Fruit fly (Drosophila melanogaster) whole organism, embryonic: ENCODE results near the gene Rh2.

ENCODE experiments used
- Aef1 ChIP-seq: fragments of 200-800 bp; sonication (Bioruptor generic); IDR thresholded peaks from 3 replicates; pipeline ENCODE4 v1.3.6; 2022; ENCODE audit warnings: missing biosample characterization, missing genetic modification characterization
- Atf3 ChIP-seq: fragments of 200-800 bp; sonication (Bioruptor generic); optimal IDR thresholded peaks from 3 replicates; lab custom pipeline; 2016; ENCODE audit warnings: missing biosample characterization, missing genetic modification characterization
- Awh ChIP-seq: fragments of 200-800 bp; sonication (Bioruptor generic); IDR thresholded peaks from 2 replicates; pipeline ENCODE4, ENCODE4 v1.3.6; 2022; ENCODE audit warnings: missing biosample characterization, missing genetic modification characterization
- BtbVII ChIP-seq: fragments of 200-800 bp; sonication (Bioruptor generic); optimal IDR thresholded peaks from 3 replicates; lab custom pipeline; 2017; ENCODE audit warnings: missing biosample characterization, mild to moderate bottlenecking, missing genetic modification characterization
- CG10321 ChIP-seq: fragments of 200-800 bp; sonication (Bioruptor generic); IDR thresholded peaks from 2 replicates; pipeline ENCODE4 v1.3.6; 2022; ENCODE audit warnings: missing biosample characterization, missing genetic modification characterization
- CG10431 ChIP-seq: fragments of 200-800 bp; sonication (Bioruptor generic); optimal IDR thresholded peaks from 3 replicates; lab custom pipeline; 2018; ENCODE audit warnings: missing biosample characterization, mild to moderate bottlenecking, missing genetic modification characterization
- CG12104 ChIP-seq: fragments of 200-800 bp; sonication (Bioruptor generic); optimal IDR thresholded peaks from 3 replicates; lab custom pipeline; 2016; ENCODE audit warnings: missing biosample characterization, missing genetic modification characterization
- CG13296 ChIP-seq: fragments of 200-800 bp; sonication (Bioruptor generic); optimal IDR thresholded peaks from 3 replicates; lab custom pipeline; 2018; ENCODE audit warnings: missing biosample characterization, mild to moderate bottlenecking, missing genetic modification characterization
- CG1603 ChIP-seq: fragments of 200-800 bp; sonication (Bioruptor generic); optimal IDR thresholded peaks from 2 replicates; lab custom pipeline; 2019; ENCODE audit warnings: missing biosample characterization, mild to moderate bottlenecking, missing genetic modification characterization, moderate library complexity
- CG18262 ChIP-seq: fragments of 200-800 bp; optimal IDR thresholded peaks from 3 replicates; lab custom pipeline; 2019; ENCODE audit warnings: missing biosample characterization, mild to moderate bottlenecking, missing genetic modification characterization, moderate library complexity
- CG18619 ChIP-seq: fragments of 200-800 bp; sonication (Bioruptor generic); optimal IDR thresholded peaks from 3 replicates; lab custom pipeline; 2017; ENCODE audit warnings: missing biosample characterization, mild to moderate bottlenecking, missing genetic modification characterization
- CG2678 ChIP-seq: fragments of 200-800 bp; sonication (Bioruptor generic); optimal IDR thresholded peaks from 3 replicates; lab custom pipeline; 2019; ENCODE audit warnings: missing biosample characterization, mild to moderate bottlenecking, missing genetic modification characterization, moderate library complexity
- CG30403 ChIP-seq: fragments of 200-800 bp; sonication (Bioruptor generic); optimal IDR thresholded peaks from 3 replicates; lab custom pipeline; 2016; ENCODE audit warnings: missing biosample characterization, missing genetic modification characterization
- CG3726 ChIP-seq: fragments of 200-800 bp; sonication (Bioruptor generic); IDR thresholded peaks from 3 replicates; pipeline ENCODE4, ENCODE4 v1.3.6; 2022; ENCODE audit warnings: missing biosample characterization, missing genetic modification characterization
- CG3838 ChIP-seq: fragments of 200-800 bp; sonication (Bioruptor generic); optimal IDR thresholded peaks from 3 replicates; lab custom pipeline; 2016; ENCODE audit warnings: missing biosample characterization, missing genetic modification characterization
- CG3847 ChIP-seq: fragments of 200-800 bp; sonication (Bioruptor generic); IDR thresholded peaks from 2 replicates; pipeline ENCODE4 v1.3.6; 2022; ENCODE audit warnings: missing biosample characterization, missing genetic modification characterization
- CG4360 ChIP-seq: fragments of 200-800 bp; sonication (Bioruptor generic); IDR thresholded peaks from 2 replicates; pipeline ENCODE4 v1.3.6; 2022; ENCODE audit warnings: missing biosample characterization, missing genetic modification characterization
- CG4707 ChIP-seq: fragments of 200-800 bp; sonication (Bioruptor generic); optimal IDR thresholded peaks from 2 replicates; lab custom pipeline; 2018; ENCODE audit warnings: missing biosample characterization, mild to moderate bottlenecking, missing genetic modification characterization, moderate library complexity
- CG4730 ChIP-seq: fragments of 200-800 bp; sonication (Bioruptor generic); IDR thresholded peaks from 2 replicates; pipeline ENCODE4 v1.3.6; 2022; ENCODE audit warnings: missing biosample characterization, missing genetic modification characterization
- CG6765 ChIP-seq: fragments of 200-800 bp; sonication (Bioruptor generic); optimal IDR thresholded peaks from 3 replicates; lab custom pipeline; 2017; ENCODE audit warnings: missing biosample characterization, mild to moderate bottlenecking, missing genetic modification characterization
- CG8944 ChIP-seq: fragments of 200-800 bp; sonication (Bioruptor generic); optimal IDR thresholded peaks from 3 replicates; lab custom pipeline; 2016; ENCODE audit warnings: missing biosample characterization, missing genetic modification characterization
- D19B ChIP-seq: fragments of 200-800 bp; sonication (Bioruptor generic); optimal IDR thresholded peaks from 2 replicates; lab custom pipeline; 2017; ENCODE audit warnings: missing biosample characterization, mild to moderate bottlenecking, missing genetic modification characterization
- Dp ChIP-seq: fragments of 200-800 bp; sonication (Bioruptor generic); optimal IDR thresholded peaks from 2 replicates; lab custom pipeline; 2018; ENCODE audit warnings: missing biosample characterization, mild to moderate bottlenecking, missing genetic modification characterization, moderate library complexity
- E2f1 ChIP-seq: fragments of 200-800 bp; sonication (Bioruptor generic); IDR thresholded peaks from 2 replicates; pipeline ENCODE4 v1.3.6; 2022; ENCODE audit warnings: missing biosample characterization, missing genetic modification characterization
- HHEX ChIP-seq: fragments of 200-800 bp; sonication (Bioruptor generic); optimal IDR thresholded peaks from 3 replicates; lab custom pipeline; 2017; ENCODE audit warnings: missing biosample characterization, mild to moderate bottlenecking, missing genetic modification characterization, missing genetic modification reagents
- Hmx ChIP-seq: fragments of 200-800 bp; sonication (Bioruptor generic); optimal IDR thresholded peaks from 2 replicates; lab custom pipeline; 2016; ENCODE audit warnings: missing biosample characterization, missing genetic modification characterization
- Lhr ChIP-seq: fragments of 200-800 bp; sonication (Bioruptor generic); optimal IDR thresholded peaks from 3 replicates; lab custom pipeline; 2017; ENCODE audit warnings: mild to moderate bottlenecking, missing biosample characterization, missing genetic modification reagents, missing genetic modification characterization
- Med ChIP-seq: fragments of 200-800 bp; sonication (Bioruptor generic); peaks from one replicate; lab custom pipeline; 2016; ENCODE audit warnings: missing biosample characterization, missing genetic modification characterization, mild to moderate bottlenecking, inconsistent platforms, moderate library complexity
- Meics ChIP-seq: fragments of 200-800 bp; sonication (Bioruptor generic); optimal IDR thresholded peaks from 2 replicates; lab custom pipeline; 2017; ENCODE audit warnings: missing biosample characterization, mild to moderate bottlenecking, missing genetic modification characterization
- NC2β ChIP-seq: fragments of 200-800 bp; sonication (Bioruptor generic); optimal IDR thresholded peaks from 2 replicates; lab custom pipeline; 2016; ENCODE audit warnings: missing biosample characterization, missing genetic modification characterization
- NK7.1 ChIP-seq: fragments of 200-800 bp; sonication (Bioruptor generic); optimal IDR thresholded peaks from 3 replicates; lab custom pipeline; 2016; ENCODE audit warnings: missing biosample characterization, missing genetic modification characterization
- Poxn ChIP-seq: fragments of 200-800 bp; sonication (Bioruptor generic); IDR thresholded peaks from 2 replicates; pipeline ENCODE4 v1.3.6; 2022; ENCODE audit warnings: missing biosample characterization, missing genetic modification characterization
- Rx ChIP-seq: fragments of 200-800 bp; sonication (Bioruptor generic); IDR thresholded peaks from 2 replicates; pipeline ENCODE4 v1.3.6; 2022; ENCODE audit warnings: missing biosample characterization, missing genetic modification characterization
- Side ChIP-seq: fragments of 200-800 bp; sonication (Bioruptor generic); optimal IDR thresholded peaks from 2 replicates; lab custom pipeline; 2016; ENCODE audit warnings: missing biosample characterization, missing genetic modification characterization
- Sin3A ChIP-seq: fragments of >200 bp; optimal IDR thresholded peaks from 2 replicates; lab custom pipeline; 2018
- al ChIP-seq: fragments of 200-800 bp; sonication (Bioruptor generic); IDR thresholded peaks from 2 replicates; pipeline ENCODE4 v1.3.6; 2022; ENCODE audit warnings: missing biosample characterization, missing genetic modification characterization
- bcd ChIP-seq: fragments of 200-800 bp; sonication (Bioruptor generic); optimal IDR thresholded peaks from 2 replicates; lab custom pipeline; 2017; ENCODE audit warnings: missing biosample characterization, mild to moderate bottlenecking, missing genetic modification characterization
- bowl ChIP-seq: fragments of 200-800 bp; sonication (Bioruptor generic); IDR thresholded peaks from 2 replicates; pipeline ENCODE4 v1.3.6; 2022; ENCODE audit warnings: missing biosample characterization, missing genetic modification characterization
- chn ChIP-seq: fragments of 200-800 bp; sonication (Bioruptor generic); optimal IDR thresholded peaks from 2 replicates; lab custom pipeline; 2016; ENCODE audit warnings: missing biosample characterization, missing genetic modification characterization
- crol ChIP-seq: fragments of 200-800 bp; sonication (Bioruptor generic); IDR thresholded peaks from 2 replicates; pipeline ENCODE4 v1.3.6; 2022; ENCODE audit warnings: missing biosample characterization, missing genetic modification characterization
- da ChIP-seq: fragments of 200-800 bp; sonication (Bioruptor generic); optimal IDR thresholded peaks from 2 replicates; lab custom pipeline; 2016; ENCODE audit warnings: missing biosample characterization, missing genetic modification characterization
- ems ChIP-seq: fragments of 200-800 bp; sonication (Bioruptor generic); optimal IDR thresholded peaks from 3 replicates; lab custom pipeline; 2016; ENCODE audit warnings: missing biosample characterization, missing genetic modification characterization
- ewg ChIP-seq: fragments of 200-800 bp; sonication (Bioruptor generic); optimal IDR thresholded peaks from 3 replicates; lab custom pipeline; 2017; ENCODE audit warnings: mild to moderate bottlenecking, missing biosample characterization, missing genetic modification reagents, missing genetic modification characterization
- exex ChIP-seq: fragments of 200-800 bp; sonication (Bioruptor generic); optimal IDR thresholded peaks from 4 replicates; lab custom pipeline; 2018; ENCODE audit warnings: missing biosample characterization, mild to moderate bottlenecking, missing genetic modification characterization, moderate library complexity
- gem ChIP-seq: fragments of 200-800 bp; sonication (Bioruptor generic); optimal IDR thresholded peaks from 2 replicates; lab custom pipeline; 2019; ENCODE audit warnings: missing biosample characterization, mild to moderate bottlenecking, missing genetic modification characterization, moderate library complexity
- grau ChIP-seq: fragments of 200-800 bp; optimal IDR thresholded peaks from 3 replicates; lab custom pipeline; 2019; ENCODE audit warnings: missing biosample characterization, mild to moderate bottlenecking, missing genetic modification characterization, moderate library complexity
- mam ChIP-seq: fragments of 200-800 bp; sonication (Bioruptor generic); optimal IDR thresholded peaks from 3 replicates; lab custom pipeline; 2016; ENCODE audit warnings: missing biosample characterization, missing genetic modification characterization
- nerfin-1 ChIP-seq: fragments of 200-800 bp; sonication (Bioruptor generic); optimal IDR thresholded peaks from 3 replicates; lab custom pipeline; 2019; ENCODE audit warnings: missing biosample characterization, mild to moderate bottlenecking, missing genetic modification characterization, moderate library complexity
- oc ChIP-seq: fragments of 200-800 bp; sonication (Bioruptor generic); optimal IDR thresholded peaks from 2 replicates; lab custom pipeline; 2018; ENCODE audit warnings: missing biosample characterization, mild to moderate bottlenecking, missing genetic modification characterization, moderate library complexity
- p53 ChIP-seq: fragments of 200-800 bp; sonication (Bioruptor generic); optimal IDR thresholded peaks from 2 replicates; lab custom pipeline; 2016; ENCODE audit warnings: missing biosample characterization, missing genetic modification characterization
- phol ChIP-seq: fragments of 200-800 bp; sonication (Bioruptor generic); optimal IDR thresholded peaks from 3 replicates; lab custom pipeline; 2018; ENCODE audit warnings: missing biosample characterization, mild to moderate bottlenecking, missing genetic modification characterization, moderate library complexity
- tup ChIP-seq: fragments of 200-800 bp; sonication (Bioruptor generic); optimal IDR thresholded peaks from 2 replicates; lab custom pipeline; 2016; ENCODE audit warnings: missing biosample characterization, mild to moderate bottlenecking, missing genetic modification characterization, moderate library complexity
- zf30C ChIP-seq: fragments of 200-800 bp; sonication (Bioruptor generic); optimal IDR thresholded peaks from 3 replicates; lab custom pipeline; 2018; ENCODE audit warnings: missing biosample characterization, mild to moderate bottlenecking, missing genetic modification characterization

The Rh2 gene

dm6 chr3R:18923208-18923761 lies 24.1 kb downstream of the Rh2 start (continued):
- no peak for TF ChIP-seq Atf3 (GFP tag; lab: Kevin White, UChicago)
- no peak for TF ChIP-seq Lhr
- TF ChIP-seq p53 (GFP tag; lab: Kevin White, UChicago): no peak
- TF ChIP-seq ewg (GFP tag; lab: Kevin White, UChicago): no peak
- TF ChIP-seq al (GFP tag; lab: Robert Waterston, UW): no peak
- TF ChIP-seq CG1603 (tag; lab: Kevin White, UChicago): peak; percentile 19
- no peak for TF ChIP-seq chn (GFP tag; lab: Kevin White, UChicago)
- no peak for TF ChIP-seq CG12104 (GFP tag; lab: Kevin White, UChicago)
- TF ChIP-seq CG10321 (GFP tag; lab: Robert Waterston, UW): peak; percentile 91
- TF ChIP-seq Hmx: no peak
- no peak for TF ChIP-seq mam (GFP tag; lab: Kevin White, UChicago)
- no peak for TF ChIP-seq da (GFP tag; lab: Kevin White, UChicago)
- no peak for TF ChIP-seq CG8944
- TF ChIP-seq nerfin-1 (tag; lab: Kevin White, UChicago): no peak
- TF ChIP-seq zf30C (GFP tag; lab: Kevin White, UChicago): no peak
- TF ChIP-seq CG4730 (GFP tag; lab: Robert Waterston, UW): no peak
- TF ChIP-seq HHEX: no peak
- no peak for TF ChIP-seq crol (GFP tag; lab: Robert Waterston, UW)
- TF ChIP-seq ems (GFP tag; lab: Kevin White, UChicago): no peak
- no peak for TF ChIP-seq bcd (GFP tag; lab: Kevin White, UChicago)
- TF ChIP-seq CG3847 (GFP tag; lab: Robert Waterston, UW): no peak
- no peak for TF ChIP-seq NC2β (GFP tag; lab: Kevin White, UChicago)
- no peak for TF ChIP-seq CG13296 (GFP tag; lab: Kevin White, UChicago)
- TF ChIP-seq Poxn (GFP tag; lab: Robert Waterston, UW): no peak
- no peak for TF ChIP-seq Side (GFP tag; lab: Kevin White, UChicago)
- TF ChIP-seq CG3726 (GFP tag; lab: Robert Waterston, UW): no peak
- no peak for TF ChIP-seq CG18262 (tag; lab: Kevin White, UChicago)
- TF ChIP-seq phol (tag; lab: Kevin White, UChicago): no peak
- peak; percentile 57 for TF ChIP-seq Med (GFP tag; lab: Kevin White, UChicago)
- TF ChIP-seq NK7.1 (GFP tag; lab: Kevin White, UChicago): no peak
- TF ChIP-seq bowl (GFP tag; lab: Robert Waterston, UW): no peak
- TF ChIP-seq CG4360 (GFP tag; lab: Robert Waterston, UW): no peak
- no peak for TF ChIP-seq CG3838
- no peak for TF ChIP-seq CG30403 (GFP tag; lab: Kevin White, UChicago)
- TF ChIP-seq exex (tag; lab: Kevin White, UChicago): no peak
- TF ChIP-seq BtbVII (GFP tag; lab: Kevin White, UChicago): no peak
- TF ChIP-seq tup (GFP tag; lab: Kevin White, UChicago): no peak
- no peak for TF ChIP-seq Awh (GFP tag; lab: Robert Waterston, UW)
- no peak for TF ChIP-seq oc (tag; lab: Kevin White, UChicago)
- TF ChIP-seq gem (tag; lab: Kevin White, UChicago): no peak
- TF ChIP-seq CG4707 (GFP tag; lab: Kevin White, UChicago): no peak
- no peak for TF ChIP-seq Aef1 (GFP tag; lab: Robert Waterston, UW)
- TF ChIP-seq Meics (GFP tag; lab: Kevin White, UChicago): no peak
- TF ChIP-seq CG18619: no peak
- TF ChIP-seq CG6765: no peak
- no peak for TF ChIP-seq Dp (GFP tag; lab: Kevin White, UChicago)
- TF ChIP-seq Sin3A (lab: Kevin White, UChicago): no peak
- TF ChIP-seq D19B (GFP tag; lab: Kevin White, UChicago): no peak
- TF ChIP-seq Rx: no peak
- no peak for TF ChIP-seq E2f1 (GFP tag; lab: Robert Waterston, UW)
- no peak for TF ChIP-seq grau (tag; lab: Kevin White, UChicago)
- no peak for TF ChIP-seq CG2678
- no peak for TF ChIP-seq CG10431
